Worm (Caenorhabditis elegans) whole organism, L1 larva: ENCODE results near the gene F40A3.2.
A peak's percentile ranks its signal among the peaks of the same experiment; 100 is the strongest.

Experiments
- C16A3.4 ChIP-seq: fragments of 150-350 bp; optimal IDR thresholded peaks from 2 replicates; lab custom pipeline; 2014; ENCODE audit warnings: missing biosample characterization, missing genetic modification characterization
- alr-1 ChIP-seq: fragments of 200-800 bp; sonication (Bioruptor generic); optimal IDR thresholded peaks from 2 replicates; lab custom pipeline; 2018; ENCODE audit warnings: borderline replicate concordance, mild to moderate bottlenecking, missing genetic modification characterization, missing compliant biosample characterization
- aly-2 ChIP-seq: fragments of 150-350 bp; optimal IDR thresholded peaks from 2 replicates; lab custom pipeline; 2014; ENCODE audit warnings: missing biosample characterization, missing genetic modification characterization
- blmp-1 ChIP-seq: fragments of 150-350 bp; optimal IDR thresholded peaks from 2 replicates; lab custom pipeline; 2014; ENCODE audit warnings: missing biosample characterization, missing genetic modification characterization
- ceh-63 ChIP-seq: fragments of 200-800 bp; sonication (Bioruptor generic); optimal IDR thresholded peaks from 2 replicates; lab custom pipeline; 2018; ENCODE audit warnings: mild to moderate bottlenecking, missing genetic modification characterization, missing compliant biosample characterization
- ceh-88 ChIP-seq: fragments of 200-800 bp; sonication (Bioruptor generic); IDR thresholded peaks from 2 replicates; pipeline ENCODE4 v1.3.6; 2022; ENCODE audit warnings: missing genetic modification characterization, missing compliant biosample characterization
- ceh-90 ChIP-seq: sonication (generic microtip); optimal IDR thresholded peaks from 2 replicates; lab custom pipeline; 2016; ENCODE audit warnings: missing genetic modification characterization, missing compliant biosample characterization
- dpl-1 ChIP-seq, 3 experiments: fragments of 150-350 bp in 2 of 3; sonication (generic microtip) in 1 of 3; optimal IDR thresholded peaks; 2 replicates each; lab custom pipeline; 2014 to 2017; ENCODE audit warnings: missing biosample characterization in 3 of 3, missing genetic modification characterization in 3 of 3, missing genetic modification reagents in 3 of 3
- dsc-1 ChIP-seq: sonication (generic microtip); optimal IDR thresholded peaks from 2 replicates; lab custom pipeline; 2016; ENCODE audit warnings: mild to moderate bottlenecking, missing genetic modification characterization, missing compliant biosample characterization
- efl-1 ChIP-seq, 4 experiments: fragments of 150-350 bp; optimal IDR thresholded peaks in 3 of 4; peaks in 1 of 4; 1 replicate in 1 of 4; 2 replicates in 3 of 4; lab custom pipeline; 2014; ENCODE audit warnings: missing biosample characterization in 2 of 4, missing genetic modification characterization in 2 of 4, missing genetic modification reagents in 2 of 4
- elt-2 ChIP-seq: sonication (generic microtip); optimal IDR thresholded peaks from 2 replicates; lab custom pipeline; 2016; ENCODE audit warnings: missing genetic modification characterization, mild to moderate bottlenecking, inconsistent platforms, missing compliant biosample characterization, missing genetic modification reagents
- elt-3 ChIP-seq, 6 experiments: fragments of 150-350 bp in 1 of 6; sonication (generic microtip); optimal IDR thresholded peaks; 2 replicates each; lab custom pipeline; 2017 to 2018; ENCODE audit warnings: missing biosample characterization in 6 of 6, missing genetic modification characterization in 6 of 6, inconsistent platforms in 1 of 6
- fos-1 ChIP-seq: fragments of 150-350 bp; optimal IDR thresholded peaks from 2 replicates; lab custom pipeline; 2014; ENCODE audit warnings: missing biosample characterization, missing genetic modification characterization
- hpl-2 ChIP-seq: fragments of 150-350 bp; optimal IDR thresholded peaks from 2 replicates; lab custom pipeline; 2014; ENCODE audit warnings: missing biosample characterization, missing genetic modification reagents, missing genetic modification characterization
- isw-1 ChIP-seq: fragments of 200-800 bp; sonication (Bioruptor generic); IDR thresholded peaks from 2 replicates; pipeline ENCODE4 v1.3.6; 2022; ENCODE audit warnings: missing genetic modification characterization, missing compliant biosample characterization
- lin-13 ChIP-seq: fragments of 150-350 bp; optimal IDR thresholded peaks from 2 replicates; lab custom pipeline; 2014; ENCODE audit warnings: missing biosample characterization, missing genetic modification reagents, missing genetic modification characterization
- lin-14 ChIP-seq: fragments of 200-800 bp; sonication (Bioruptor generic); optimal IDR thresholded peaks from 2 replicates; lab custom pipeline; 2018; ENCODE audit warnings: mild to moderate bottlenecking, missing genetic modification characterization, moderate library complexity, missing compliant biosample characterization
- lin-35 ChIP-seq, 2 experiments: fragments of 150-350 bp; optimal IDR thresholded peaks; 2 replicates each; lab custom pipeline; 2014; ENCODE audit warnings: missing biosample characterization in 2 of 2, missing genetic modification characterization in 2 of 2, missing genetic modification reagents in 2 of 2
- lir-3 ChIP-seq: sonication (generic microtip); optimal IDR thresholded peaks from 2 replicates; lab custom pipeline; 2016; ENCODE audit warnings: mild to moderate bottlenecking, missing genetic modification characterization, moderate library complexity, missing compliant biosample characterization; ENCODE audit not compliant: poor library complexity
- lsy-2 ChIP-seq, 2 experiments: fragments of 150-350 bp; optimal IDR thresholded peaks; 2 replicates each; lab custom pipeline; 2014; ENCODE audit warnings: missing biosample characterization in 2 of 2, missing genetic modification characterization in 2 of 2
- mab-9 ChIP-seq: fragments of 200-800 bp; sonication (Bioruptor generic); IDR thresholded peaks from 2 replicates; pipeline ENCODE4 v1.3.6; 2022; ENCODE audit warnings: missing genetic modification reagents, missing genetic modification characterization, missing compliant biosample characterization
- mdl-1 ChIP-seq, 2 experiments: fragments of 150-350 bp; optimal IDR thresholded peaks; 2 replicates each; lab custom pipeline; 2014 to 2017; ENCODE audit warnings: missing biosample characterization in 2 of 2, missing genetic modification characterization in 2 of 2, inconsistent platforms in 1 of 2
- mep-1 ChIP-seq: fragments of 150-350 bp; optimal IDR thresholded peaks from 2 replicates; lab custom pipeline; 2014; ENCODE audit warnings: missing biosample characterization, missing genetic modification characterization
- nhr-11 ChIP-seq: fragments of 150-350 bp; optimal IDR thresholded peaks from 2 replicates; lab custom pipeline; 2014; ENCODE audit warnings: missing biosample characterization, missing genetic modification characterization
- nhr-19 ChIP-seq: fragments of 200-800 bp; sonication (Bioruptor generic); conservative IDR thresholded peaks from 2 replicates; pipeline ENCODE4 v1.3.6; 2022; ENCODE audit warnings: missing genetic modification characterization, missing compliant biosample characterization
- nhr-20 ChIP-seq: sonication (generic microtip); optimal IDR thresholded peaks from 2 replicates; lab custom pipeline; 2016; ENCODE audit warnings: mild to moderate bottlenecking, missing genetic modification characterization, missing compliant biosample characterization
- nhr-28 ChIP-seq: fragments of 150-350 bp; optimal IDR thresholded peaks from 2 replicates; lab custom pipeline; 2014; ENCODE audit warnings: missing biosample characterization, missing genetic modification characterization
- nhr-47 ChIP-seq: sonication (generic microtip); optimal IDR thresholded peaks from 2 replicates; lab custom pipeline; 2016; ENCODE audit warnings: mild to moderate bottlenecking, missing genetic modification characterization, moderate library complexity, missing compliant biosample characterization
- nhr-71 ChIP-seq: sonication (generic microtip); optimal IDR thresholded peaks from 2 replicates; lab custom pipeline; 2016; ENCODE audit warnings: mild to moderate bottlenecking, missing genetic modification characterization, moderate library complexity, missing compliant biosample characterization
- nhr-76 ChIP-seq: sonication (generic microtip); optimal IDR thresholded peaks from 2 replicates; lab custom pipeline; 2017; ENCODE audit warnings: missing biosample characterization, missing genetic modification characterization
- nhr-85 ChIP-seq: sonication (generic microtip); peaks from one replicate; lab custom pipeline; 2016; ENCODE audit warnings: missing genetic modification characterization, inconsistent platforms, missing compliant biosample characterization
- nhr-90 ChIP-seq: sonication (generic microtip); optimal IDR thresholded peaks from 2 replicates; lab custom pipeline; 2016; ENCODE audit warnings: mild to moderate bottlenecking, missing genetic modification characterization, missing compliant biosample characterization; ENCODE audit not compliant: poor library complexity
- pag-3 ChIP-seq: sonication (generic microtip); optimal IDR thresholded peaks from 2 replicates; lab custom pipeline; 2017; ENCODE audit warnings: missing genetic modification characterization, mild to moderate bottlenecking, missing compliant biosample characterization, antibody characterized with exemption, borderline replicate concordance; ENCODE audit not compliant: insufficient read depth
- pax-3 ChIP-seq: fragments of 200-800 bp; sonication (Bioruptor generic); optimal IDR thresholded peaks from 2 replicates; lab custom pipeline; 2018; ENCODE audit warnings: mild to moderate bottlenecking, missing genetic modification characterization, moderate library complexity, missing compliant biosample characterization
- pqm-1 ChIP-seq: sonication (generic microtip); optimal IDR thresholded peaks from 3 replicates; lab custom pipeline; 2017; ENCODE audit warnings: missing biosample characterization, missing genetic modification characterization
- skn-1 ChIP-seq: fragments of 150-350 bp; optimal IDR thresholded peaks from 2 replicates; lab custom pipeline; 2014; ENCODE audit warnings: missing biosample characterization, missing genetic modification characterization
- snpc-4 ChIP-seq: fragments of 150-350 bp; optimal IDR thresholded peaks from 2 replicates; lab custom pipeline; 2014; ENCODE audit warnings: missing biosample characterization, missing genetic modification characterization
- snu-23 ChIP-seq: sonication (generic microtip); optimal IDR thresholded peaks from 2 replicates; lab custom pipeline; 2016; ENCODE audit warnings: missing genetic modification characterization, missing compliant biosample characterization
- sox-4 ChIP-seq: sonication (generic microtip); optimal IDR thresholded peaks from 2 replicates; lab custom pipeline; 2016; ENCODE audit warnings: missing genetic modification characterization, missing compliant biosample characterization
- sup-37 ChIP-seq: fragments of 200-800 bp; sonication (Bioruptor generic); optimal IDR thresholded peaks from 2 replicates; lab custom pipeline; 2018; ENCODE audit warnings: mild to moderate bottlenecking, missing genetic modification characterization, missing compliant biosample characterization
- swsn-7 ChIP-seq: sonication (generic microtip); optimal IDR thresholded peaks from 2 replicates; lab custom pipeline; 2016; ENCODE audit warnings: missing genetic modification characterization, missing compliant biosample characterization
- unc-130 ChIP-seq: fragments of 150-350 bp; optimal IDR thresholded peaks from 2 replicates; lab custom pipeline; 2017; ENCODE audit warnings: missing biosample characterization, missing genetic modification characterization, inconsistent platforms
- unc-30 ChIP-seq: sonication (generic microtip); optimal IDR thresholded peaks from 2 replicates; lab custom pipeline; 2017; ENCODE audit warnings: missing biosample characterization, missing genetic modification characterization
- unc-98 ChIP-seq: fragments of 200-800 bp; sonication (Bioruptor generic); IDR thresholded peaks from 2 replicates; pipeline ENCODE4 v1.3.6; 2022; ENCODE audit warnings: missing genetic modification characterization, missing compliant biosample characterization
- ztf-11 ChIP-seq, 2 experiments: sonication (generic microtip); optimal IDR thresholded peaks; 2 replicates each; lab custom pipeline; 2016 to 2017; ENCODE audit warnings: missing genetic modification characterization in 2 of 2, missing biosample characterization in 1 of 2, missing compliant biosample characterization in 1 of 2

The F40A3.2 gene

DNA sequence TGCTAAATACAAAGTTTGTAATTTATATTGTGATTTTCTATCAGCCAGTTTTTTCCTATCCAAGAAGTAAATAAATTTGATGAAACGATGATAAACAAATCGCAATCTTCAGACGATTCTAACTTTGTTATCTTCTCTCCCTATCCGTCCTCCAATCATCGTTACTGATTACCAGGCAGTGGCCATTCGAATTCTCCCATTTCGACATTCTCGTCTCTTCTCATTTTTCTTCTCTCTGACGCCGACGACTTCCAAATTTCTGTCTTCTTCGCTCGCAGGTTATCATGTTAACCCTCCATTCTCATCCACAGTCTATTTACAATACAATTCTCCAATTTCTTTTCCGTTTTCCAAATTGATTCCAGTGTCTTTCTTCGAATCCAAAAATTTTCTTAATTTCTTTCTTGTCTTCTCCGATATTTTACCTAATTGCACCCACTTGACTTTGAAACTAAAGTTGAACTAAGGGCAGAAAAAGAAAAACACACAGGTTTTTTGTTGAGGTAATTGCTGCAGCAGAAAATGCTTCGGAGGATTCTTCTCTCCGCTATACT lies at the start of gene F40A3.2:
Gene F40A3.2 (plus strand): TSS at position 504 of the 554 bp plus-strand sequence.
- TF ChIP-seq mab-9 (GFP tag; lab: Robert Waterston, UW) (no peak), unc-130 (tag; lab: Kevin White, UChicago) (no peak), unc-30 (tag; lab: Kevin White, UChicago) (no peak), lin-14 (GFP tag; lab: Kevin White, UChicago) (peak; percentile 33), elt-3 (tag; optimal IDR thresholded peaks at IDR 0.05; lab: Kevin White, UChicago) (peak in 5 of 6 experiments; percentile 21 to 75 (median 49)), hpl-2 (no peak), ceh-63 (GFP tag; lab: Kevin White, UChicago) (no peak), lsy-2 (tag; optimal IDR thresholded peaks at IDR 0.05; lab: Kevin White, UChicago) (peak in 1 of 2 experiments; percentile 22), sox-4 (tag; lab: Kevin White, UChicago) (no peak), nhr-20 (tag; lab: Kevin White, UChicago) (peak; percentile 31), nhr-85 (peak; percentile 85), lin-35 (GFP tag; optimal IDR thresholded peaks at IDR 0.05; lab: Kevin White, UChicago) (peak in 1 of 2 experiments; percentile 12), blmp-1 (peak; percentile 73), snu-23 (GFP tag; lab: Kevin White, UChicago) (peak; percentile 31), isw-1 (GFP tag; lab: Robert Waterston, UW) (no peak), nhr-28 (tag; lab: Kevin White, UChicago) (no peak), unc-98 (GFP tag; lab: Robert Waterston, UW) (no peak)

DNA sequence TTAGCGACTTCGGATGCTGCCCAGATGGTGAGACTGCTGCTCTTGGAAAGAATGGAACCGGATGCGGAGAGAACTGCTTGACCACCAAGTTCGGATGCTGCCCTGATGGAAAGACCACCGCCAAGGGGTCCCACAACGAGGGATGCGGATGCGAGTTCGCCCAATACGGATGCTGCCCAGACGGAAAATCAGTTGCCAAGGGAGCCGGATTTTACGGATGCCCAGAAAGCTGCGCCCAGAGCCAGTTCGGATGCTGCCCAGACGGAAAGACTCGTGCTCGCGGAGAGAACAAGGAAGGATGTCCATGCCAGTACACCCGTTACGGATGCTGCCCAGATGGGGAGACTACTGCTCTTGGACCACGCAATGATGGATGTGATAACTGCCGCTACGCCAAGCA lies 47.8 kb upstream of the F40A3.2 start:
- TF ChIP-seq pax-3 (tag; lab: Kevin White, UChicago): no peak
- TF ChIP-seq ztf-11 (tag; optimal IDR thresholded peaks at IDR 0.05; lab: Kevin White, UChicago): no peak
- TF ChIP-seq lir-3 (tag; lab: Kevin White, UChicago): no peak
- no peak for TF ChIP-seq efl-1 (optimal IDR thresholded peaks at IDR 0.05; lab: Kevin White, UChicago)
- peak in 1 of 2 experiments; percentile 65 for TF ChIP-seq efl-1 (GFP tag; optimal IDR thresholded peaks at IDR 0.05 in 1 of 2; lab: Kevin White, UChicago)
- TF ChIP-seq, all 84 proteins: peak for 1

DNA sequence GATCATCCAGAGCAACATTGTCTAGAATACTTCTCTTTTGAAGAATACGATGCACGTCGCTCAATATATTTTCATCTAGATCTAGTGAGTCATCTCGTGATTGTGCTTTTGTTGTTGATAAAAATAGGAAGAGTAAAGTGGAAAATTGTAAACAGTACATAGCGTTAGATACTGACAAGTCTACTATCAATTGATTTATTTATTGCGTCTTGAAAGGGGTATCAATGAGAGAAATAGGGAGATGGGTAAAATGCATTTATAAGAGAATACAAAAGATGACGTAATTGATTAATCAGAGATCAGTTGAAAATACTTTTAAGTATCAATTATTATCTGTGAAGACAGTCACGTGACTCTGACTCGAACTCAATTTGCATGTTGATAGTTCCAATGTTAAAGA lies 41.8 kb upstream of the F40A3.2 start, which contains the start of gene txt-5:
Gene txt-5 (minus strand): TSS at position 224 of the 400 bp plus-strand sequence.
- TF ChIP-seq nhr-11 (tag; lab: Kevin White, UChicago): no peak
- no peak for TF ChIP-seq fos-1
- no peak for TF ChIP-seq pax-3 (tag; lab: Kevin White, UChicago)
- TF ChIP-seq lin-35 (GFP tag; optimal IDR thresholded peaks at IDR 0.05; lab: Kevin White, UChicago): peak in 1 of 2 experiments; percentile 43
- TF ChIP-seq sox-4 (tag; lab: Kevin White, UChicago): no peak
- no peak for TF ChIP-seq hpl-2
- peak in 1 of 2 experiments; percentile 22 for TF ChIP-seq lsy-2 (tag; optimal IDR thresholded peaks at IDR 0.05; lab: Kevin White, UChicago)
- no peak for TF ChIP-seq nhr-76
- TF ChIP-seq mdl-1 (tag; optimal IDR thresholded peaks at IDR 0.05; lab: Kevin White, UChicago): no peak
- peak; percentile 72 for TF ChIP-seq nhr-71
- no peak for TF ChIP-seq elt-2 (tag; lab: Kevin White, UChicago)
- peak; percentile 86 for TF ChIP-seq nhr-85
- peak; percentile 67 for TF ChIP-seq nhr-90 (tag; lab: Kevin White, UChicago)
- TF ChIP-seq efl-1 (optimal IDR thresholded peaks at IDR 0.05; lab: Kevin White, UChicago): no peak
- TF ChIP-seq efl-1 (GFP tag; optimal IDR thresholded peaks at IDR 0.05 in 1 of 2; lab: Kevin White, UChicago): no peak
- TF ChIP-seq nhr-20 (tag; lab: Kevin White, UChicago): peak; percentile 57
- TF ChIP-seq ceh-88 (GFP tag; lab: Robert Waterston, UW): no peak
- no peak for TF ChIP-seq pqm-1
- no peak for TF ChIP-seq snpc-4
- TF ChIP-seq dpl-1 (GFP tag; optimal IDR thresholded peaks at IDR 0.05; lab: Kevin White, UChicago): no peak
- no peak for TF ChIP-seq C16A3.4 (tag; lab: Kevin White, UChicago)
- TF ChIP-seq dsc-1 (tag; lab: Kevin White, UChicago): no peak
- peak; percentile 53 for TF ChIP-seq snu-23 (GFP tag; lab: Kevin White, UChicago)
- TF ChIP-seq sup-37 (GFP tag; lab: Kevin White, UChicago): no peak
- no peak for TF ChIP-seq skn-1 (tag; lab: Kevin White, UChicago)
- peak; percentile 51 for TF ChIP-seq lin-14 (GFP tag; lab: Kevin White, UChicago)
- TF ChIP-seq lin-13 (GFP tag; lab: Kevin White, UChicago): no peak
- no peak for TF ChIP-seq mep-1 (tag; lab: Kevin White, UChicago)
- peak; percentile 37 for TF ChIP-seq nhr-19 (GFP tag; lab: Robert Waterston, UW)
- peak; percentile 24 for TF ChIP-seq nhr-47 (tag; lab: Kevin White, UChicago)
- TF ChIP-seq aly-2 (tag; lab: Kevin White, UChicago): no peak
- no peak for TF ChIP-seq alr-1 (tag; lab: Kevin White, UChicago)
- TF ChIP-seq pag-3: no peak
- no peak for TF ChIP-seq swsn-7 (tag; lab: Kevin White, UChicago)
- no peak for TF ChIP-seq ceh-90
